Worm (Caenorhabditis elegans): ENCODE results near the gene brc-2.

ce11 chrIII:6914840-6915239 lies 11.9 kb upstream of the brc-2 start:
- TF ChIP-seq pag-3 (tag; optimal IDR thresholded peaks at IDR 0.05; ENCODE audit: borderline replicate concordance, insufficient read depth) (no peak), ces-1 (GFP tag; optimal IDR thresholded peaks at IDR 0.05) (no peak), skn-1 (tag; optimal IDR thresholded peaks at IDR 0.05) (no peak), elt-3 (tag; optimal IDR thresholded peaks at IDR 0.05) (no peak), Y116A8C.19 (tag; optimal IDR thresholded peaks at IDR 0.05; ENCODE audit: borderline replicate concordance) (no peak), lin-39 (tag; optimal IDR thresholded peaks at IDR 0.05) (no peak), fkh-10 (GFP tag; optimal IDR thresholded peaks at IDR 0.05) (no peak), sox-4 (tag; optimal IDR thresholded peaks at IDR 0.05) (no peak), mdl-1 (tag; optimal IDR thresholded peaks at IDR 0.05) (no peak), lin-15B (tag; optimal IDR thresholded peaks at IDR 0.05) (no peak), ama-1 (optimal IDR thresholded peaks at IDR 0.05) (no peak), nhr-90 (tag; optimal IDR thresholded peaks at IDR 0.05; ENCODE audit: poor library complexity) (no peak), blmp-1 (tag; optimal IDR thresholded peaks at IDR 0.05) (no peak)

Measured in whole organism, L1 larva.